Worm (Caenorhabditis elegans) whole organism, dauer: ENCODE data around the gene lgc-55.

Experiments
- unc-62 ChIP-seq: sonication (generic microtip); optimal IDR thresholded peaks from 2 replicates; lab custom pipeline; 2017; ENCODE audit warnings: missing biosample characterization, missing genetic modification reagents, missing genetic modification characterization

lgc-55 gene

DNA sequence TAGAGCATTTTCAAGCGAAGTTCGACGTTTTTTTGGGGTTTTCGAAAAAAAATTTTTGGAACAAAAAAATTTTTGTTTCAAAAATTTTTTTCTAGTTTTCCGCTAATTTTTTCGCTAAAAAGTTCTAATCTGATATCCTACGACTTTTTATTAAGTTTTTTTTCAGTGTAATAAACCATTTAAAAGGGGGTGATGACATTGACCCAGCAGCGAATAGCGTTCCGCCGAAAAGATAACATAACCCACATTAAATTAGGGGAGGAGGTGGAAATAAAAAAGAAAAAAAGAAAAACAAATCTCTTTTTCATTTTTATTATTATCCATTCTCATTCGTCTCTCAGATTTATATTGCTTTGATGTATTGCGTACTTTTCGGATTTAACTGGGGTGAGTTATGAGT, 15.4 kb upstream of the lgc-55 start, which contains the start of gene Y60A3A.23:
TSS of gene Y60A3A.23 (plus strand) at position 301 of the 400 bp plus-strand sequence.
- no peak for TF ChIP-seq unc-62 (GFP tag; lab: Kevin White, UChicago)

DNA sequence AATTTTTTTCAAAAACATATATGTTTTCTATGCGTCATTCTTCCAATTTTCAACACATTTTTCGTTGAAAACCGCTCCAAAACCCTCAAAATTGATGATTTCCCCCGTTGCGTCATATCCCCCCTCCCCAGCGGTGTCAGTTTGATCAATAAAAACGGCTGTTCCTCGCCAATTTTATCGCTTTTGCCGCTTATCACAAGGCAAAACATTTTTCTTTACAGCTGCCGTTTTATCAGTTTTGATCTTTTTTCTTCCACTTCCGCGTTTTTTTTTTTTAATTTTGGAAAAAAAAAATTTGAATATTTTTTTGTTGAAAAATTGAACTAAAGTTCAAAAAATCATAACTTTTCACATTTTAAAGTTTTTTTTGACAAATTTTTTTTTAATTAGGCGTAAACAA, 11.6 kb upstream of the lgc-55 start:
- TF ChIP-seq unc-62 (GFP tag; lab: Kevin White, UChicago), result no peak

DNA sequence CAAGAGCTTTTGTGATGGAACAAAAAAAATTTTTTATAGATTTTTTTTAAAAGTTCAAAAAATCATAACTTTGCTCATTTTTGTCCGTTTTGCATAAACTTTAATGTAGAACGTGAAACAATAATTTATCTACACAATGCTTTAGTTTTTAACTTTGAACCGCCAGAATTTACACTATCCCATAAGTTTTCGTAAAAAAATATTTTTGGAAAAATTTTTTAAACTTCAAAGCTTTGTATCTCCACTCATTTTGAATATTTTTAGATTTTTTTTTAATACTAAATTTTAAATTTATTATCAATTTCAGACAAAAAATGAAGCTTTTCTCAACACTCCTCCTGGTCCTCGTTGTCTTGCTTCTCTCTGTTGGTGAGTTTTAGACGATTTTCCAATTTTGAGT, 11.2 kb upstream of the lgc-55 start, which contains the start of gene Y60A3A.21:
TSS of gene Y60A3A.21 (plus strand) at position 301 of the 400 bp plus-strand sequence.
- TF ChIP-seq unc-62 (GFP tag; lab: Kevin White, UChicago), result no peak

DNA sequence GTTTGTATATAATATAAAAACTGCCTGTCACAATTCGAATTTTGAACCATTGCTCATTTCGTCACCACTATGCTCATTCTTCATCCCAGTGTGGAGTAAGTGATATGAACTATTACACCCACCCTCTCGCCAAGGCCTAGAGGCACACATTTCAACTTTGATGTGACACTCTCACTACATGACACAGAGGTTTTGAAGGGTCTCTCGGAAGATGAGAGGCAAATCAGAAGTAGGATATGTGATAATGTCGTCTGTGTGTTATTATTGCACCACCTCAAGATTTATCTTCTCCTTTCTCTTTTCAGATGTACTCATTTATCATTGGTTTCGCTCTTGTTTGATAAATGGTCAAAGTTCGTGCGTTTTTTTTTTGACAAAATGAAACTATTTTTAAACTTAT, 1.5 kb upstream of the lgc-55 start:
- no peak for TF ChIP-seq unc-62 (GFP tag; lab: Kevin White, UChicago)

DNA sequence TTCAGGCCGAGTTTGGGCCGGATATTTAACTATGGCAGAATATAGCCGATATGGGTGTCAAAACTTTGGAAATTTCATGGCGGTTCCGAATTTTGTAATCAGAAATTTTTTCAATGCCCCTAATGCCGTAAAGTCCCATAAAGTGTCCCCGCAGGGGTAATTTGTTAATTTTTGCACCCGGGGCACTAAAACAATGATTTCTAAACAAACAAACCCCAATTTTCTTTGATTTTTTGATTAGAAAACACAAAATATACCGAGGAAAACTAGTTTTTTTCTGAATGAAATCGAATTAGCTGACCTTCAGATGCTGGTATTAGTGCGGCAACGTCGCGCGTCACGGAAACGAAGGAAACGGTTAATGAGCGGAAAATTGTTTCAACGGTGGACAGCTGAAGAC, 12.1 kb downstream of the lgc-55 start:
- TF ChIP-seq unc-62 (GFP tag; lab: Kevin White, UChicago), result no peak

DNA sequence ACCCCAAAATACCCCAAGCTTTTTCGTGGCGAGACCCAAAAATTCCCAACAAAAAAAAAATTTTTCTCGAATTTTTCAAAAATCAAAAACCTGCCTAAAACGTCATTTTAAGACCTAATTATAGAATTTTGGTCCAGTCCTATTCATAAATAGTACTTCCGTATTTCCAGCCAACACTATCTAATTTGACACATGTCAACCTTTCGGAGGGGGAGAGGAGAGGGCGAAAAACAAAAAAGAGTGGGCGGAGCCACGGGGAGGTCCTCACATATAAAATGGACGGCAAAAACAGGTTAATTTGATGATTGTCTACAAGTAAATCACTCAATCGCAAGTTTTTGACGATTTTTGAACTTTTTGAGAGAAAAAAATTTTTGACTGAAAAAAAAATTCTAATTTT, 14.4 kb downstream of the lgc-55 start, which contains the start of gene Y113G7A.16:
TSS of gene Y113G7A.16 (plus strand) at position 301 of the 400 bp plus-strand sequence.
- TF ChIP-seq unc-62 (GFP tag; lab: Kevin White, UChicago), result no peak

DNA sequence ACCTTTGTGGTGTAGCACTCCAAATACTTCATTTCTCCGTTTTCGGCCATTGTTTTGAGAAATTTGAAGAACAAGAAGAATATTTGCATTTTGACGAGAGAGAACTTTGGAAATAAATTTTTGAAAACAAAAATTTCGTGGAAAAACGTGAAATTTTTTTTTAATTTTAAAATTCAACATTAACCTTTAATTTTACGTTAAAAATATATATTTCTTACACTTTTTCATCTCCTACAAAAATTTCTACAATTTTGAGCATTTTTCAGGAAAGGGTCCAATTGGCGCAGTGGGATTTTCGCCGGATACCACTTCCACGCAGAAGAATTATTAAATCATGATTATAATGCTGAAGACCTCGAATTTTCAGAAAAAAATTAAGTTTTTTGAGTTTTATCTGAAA, 24.5 kb downstream of the lgc-55 start, which contains the start of gene spe-19:
TSS of gene spe-19 (minus strand) at position 101 of the 400 bp plus-strand sequence.
- TF ChIP-seq unc-62 (GFP tag; lab: Kevin White, UChicago), result no peak

DNA sequence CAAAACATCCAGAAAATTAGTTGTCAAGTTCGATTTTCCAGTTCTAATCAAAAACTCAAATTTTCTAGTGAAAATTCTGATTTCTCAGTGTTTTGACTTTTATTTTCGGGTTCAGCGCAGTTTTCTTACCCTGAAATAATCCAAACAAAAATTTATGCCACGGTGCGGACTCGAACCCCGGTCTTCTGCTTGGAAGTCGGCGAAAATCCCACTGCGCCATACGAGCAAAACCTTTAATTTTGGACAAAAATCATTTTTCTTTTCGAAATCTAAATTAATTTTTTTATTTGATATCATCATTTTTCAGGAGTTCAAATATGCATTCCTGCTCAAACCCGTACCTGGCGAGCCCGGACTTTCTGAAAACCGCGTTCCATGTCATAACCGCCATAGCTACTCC, 26.2 kb downstream of the lgc-55 start, which contains the start of gene srh-233:
TSS of gene srh-233 (plus strand) at position 301 of the 400 bp plus-strand sequence.
- no peak for TF ChIP-seq unc-62 (GFP tag; lab: Kevin White, UChicago)

DNA sequence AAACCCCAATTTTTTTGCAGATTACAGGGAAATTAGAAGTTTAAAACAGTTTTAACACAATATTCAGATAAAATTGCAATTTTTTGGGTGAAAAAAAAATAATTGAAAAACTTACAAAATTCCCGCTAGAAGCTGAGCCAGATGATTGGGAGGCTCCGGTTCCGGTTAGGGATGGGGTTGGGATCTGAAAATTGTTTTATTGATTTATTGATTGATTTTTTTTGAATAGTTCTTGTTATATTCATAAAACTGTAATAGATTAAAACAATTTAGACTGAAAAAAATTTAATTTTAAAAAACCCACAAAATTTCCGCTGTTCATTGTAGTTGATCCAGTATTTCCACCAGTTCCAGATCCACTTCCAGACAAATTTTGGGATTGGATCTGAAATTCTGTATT, 36.5 kb downstream of the lgc-55 start:
- TF ChIP-seq unc-62 (GFP tag; lab: Kevin White, UChicago), result no peak

DNA sequence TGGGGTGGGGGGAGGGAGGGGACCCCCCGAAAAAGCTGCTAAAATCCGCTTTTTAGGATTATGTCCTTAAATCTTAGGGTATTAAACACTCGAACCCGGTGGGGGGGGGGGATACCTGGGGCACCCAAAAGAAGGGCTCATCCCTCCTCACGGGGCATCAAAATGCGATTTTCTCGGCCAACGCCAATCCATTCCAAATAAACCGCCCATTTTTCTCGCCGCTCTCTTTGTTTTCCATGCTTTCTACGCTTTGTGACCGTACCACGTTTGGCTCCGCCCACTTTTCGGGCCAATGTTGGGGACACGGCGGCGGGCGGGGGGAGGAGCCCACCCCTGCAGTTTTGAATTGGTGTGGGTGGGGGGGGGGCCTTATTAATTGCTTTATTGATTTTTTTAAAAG, 38.7 kb downstream of the lgc-55 start:
- no peak for TF ChIP-seq unc-62 (GFP tag; lab: Kevin White, UChicago)

DNA sequence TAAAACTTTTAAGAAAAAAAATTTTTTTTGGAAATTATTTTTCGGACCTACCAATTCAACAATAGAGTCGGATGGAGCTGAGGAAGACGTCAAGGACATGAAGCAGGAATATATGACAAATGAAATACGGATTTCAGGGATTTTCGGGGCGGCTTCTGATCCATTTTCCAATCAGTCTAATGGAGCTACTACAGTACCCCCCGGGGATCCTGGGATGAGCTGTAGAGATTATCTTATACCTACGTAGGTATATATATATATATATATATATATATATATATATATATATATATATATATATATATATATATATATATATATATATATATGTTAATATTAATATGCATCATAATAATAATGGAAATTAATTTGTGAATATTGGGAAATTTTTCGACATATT, 41.2 kb downstream of the lgc-55 start, which contains the start of gene ttx-1:
TSS of gene ttx-1 (minus strand) at position 101 of the 400 bp plus-strand sequence.
- TF ChIP-seq unc-62 (GFP tag; lab: Kevin White, UChicago), result no peak

DNA sequence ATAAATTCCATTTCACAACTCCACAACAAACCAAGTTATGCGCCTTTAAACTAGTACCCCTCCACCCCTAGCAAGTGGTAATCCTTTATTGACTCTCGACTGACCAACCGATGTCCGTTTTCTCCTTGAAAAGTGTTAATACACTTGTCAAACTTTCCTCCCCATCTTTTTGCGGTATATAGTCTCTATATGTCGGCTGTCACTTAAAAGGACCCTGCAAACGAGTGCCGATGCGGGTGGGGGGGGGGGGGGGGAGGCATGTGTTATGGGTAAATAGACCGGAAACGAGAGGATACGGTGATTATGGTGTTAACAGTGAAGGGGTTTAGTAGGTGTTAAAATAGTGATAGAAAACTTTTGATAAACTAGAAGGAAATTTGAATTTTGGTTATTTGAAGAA, 42.2 kb downstream of the lgc-55 start:
- no peak for TF ChIP-seq unc-62 (GFP tag; lab: Kevin White, UChicago)

DNA sequence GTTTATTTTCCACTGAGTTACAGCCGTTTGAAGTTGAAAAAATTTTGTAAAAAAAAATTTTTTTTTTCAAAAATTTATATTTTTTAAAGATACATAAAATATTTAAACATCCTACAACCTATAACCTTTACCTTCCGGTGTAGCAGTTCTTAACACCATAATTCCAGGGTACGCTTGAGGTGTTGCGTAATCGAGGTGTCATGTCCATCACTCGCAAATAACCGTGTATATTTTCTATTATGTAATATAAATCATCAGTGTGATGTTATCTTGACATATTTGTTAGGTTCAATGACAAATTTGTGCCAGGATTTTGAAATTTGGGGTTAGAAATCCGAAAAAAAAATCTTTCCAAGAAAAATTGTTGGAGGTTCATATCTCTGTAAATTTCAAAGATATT, 44.2 kb downstream of the lgc-55 start:
- TF ChIP-seq unc-62 (GFP tag; lab: Kevin White, UChicago), result no peak

DNA sequence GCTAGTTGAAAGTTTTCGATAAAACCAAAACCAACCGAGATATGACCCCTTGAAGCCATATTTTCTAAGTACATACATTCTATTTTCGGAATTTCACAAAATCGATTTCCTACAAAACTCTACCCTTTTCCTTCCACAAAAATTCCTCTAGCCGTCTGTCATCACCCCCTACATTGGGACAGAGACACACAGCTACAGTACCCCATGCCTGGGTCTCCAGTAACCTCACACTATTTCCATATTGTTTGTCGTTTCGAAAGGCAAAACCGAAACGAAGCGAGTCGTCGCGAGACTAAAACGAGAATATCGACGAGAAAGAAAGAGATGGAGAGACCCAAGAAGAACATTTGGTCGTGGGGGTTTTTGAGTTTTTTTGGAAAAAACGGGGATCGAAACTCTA, 45.5 kb downstream of the lgc-55 start:
- no peak for TF ChIP-seq unc-62 (GFP tag; lab: Kevin White, UChicago)

DNA sequence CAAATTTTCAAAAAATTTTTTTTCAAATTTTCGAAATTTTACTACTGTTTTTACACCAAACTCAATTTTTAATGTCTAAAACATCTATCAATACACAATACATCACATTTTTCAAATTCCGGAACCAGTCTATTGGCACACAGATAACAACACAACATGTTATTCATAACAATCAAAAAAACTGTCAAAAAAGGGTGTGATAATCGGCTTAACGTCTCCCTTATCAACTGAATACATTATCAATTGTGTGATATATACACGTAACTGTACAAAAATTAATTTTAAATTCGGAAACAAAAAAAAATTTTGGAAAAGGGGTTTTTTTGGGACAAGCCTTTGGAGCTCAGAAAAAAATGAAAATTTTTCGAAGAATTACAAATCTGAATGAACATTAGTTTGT, 51.5 kb downstream of the lgc-55 start:
- TF ChIP-seq unc-62 (GFP tag; lab: Kevin White, UChicago), result no peak
